Worm (Caenorhabditis elegans) whole organism, L4 larva: Measurements from ENCODE around the gene Y39E4B.6.

ENCODE experiments used
- F10B5.3 ChIP-seq: sonication (generic microtip); optimal IDR thresholded peaks from 2 replicates; lab custom pipeline; 2016; ENCODE audit warnings: mild to moderate bottlenecking, missing genetic modification characterization, missing compliant biosample characterization
- F26F4.8 ChIP-seq: fragments of 200-800 bp; sonication (Bioruptor generic); conservative IDR thresholded peaks from 2 replicates; pipeline ENCODE4 v1.3.6; 2022; ENCODE audit warnings: missing genetic modification characterization, missing compliant biosample characterization
- F37D6.2 ChIP-seq: sonication (generic microtip); optimal IDR thresholded peaks from 2 replicates; lab custom pipeline; 2016; ENCODE audit warnings: mild to moderate bottlenecking, missing genetic modification characterization, missing compliant biosample characterization
- F44E2.7 ChIP-seq: fragments of 200-800 bp; sonication (Bioruptor generic); IDR thresholded peaks from 2 replicates; pipeline ENCODE4 v2.1.2; 2022; ENCODE audit warnings: missing genetic modification characterization, missing compliant biosample characterization
- R02D3.7 ChIP-seq: fragments of 150-350 bp; sonication (generic microtip); optimal IDR thresholded peaks from 3 replicates; lab custom pipeline; 2014; ENCODE audit warnings: missing biosample characterization, missing genetic modification characterization
- T26A8.4 ChIP-seq: fragments of 200-800 bp; sonication (Bioruptor generic); IDR thresholded peaks from 2 replicates; pipeline ENCODE4 v1.3.6; 2022; ENCODE audit warnings: missing genetic modification characterization, missing compliant biosample characterization
- Y5F2A.4 ChIP-seq: fragments of 200-800 bp; sonication (Bioruptor generic); optimal IDR thresholded peaks from 2 replicates; lab custom pipeline; 2018; ENCODE audit warnings: mild to moderate bottlenecking, missing genetic modification characterization, missing compliant biosample characterization
- Y75B8A.6 ChIP-seq: fragments of 200-800 bp; sonication (Bioruptor generic); IDR thresholded peaks from 2 replicates; pipeline ENCODE4 v1.3.6; 2022; ENCODE audit warnings: missing genetic modification reagents, missing genetic modification characterization, missing compliant biosample characterization
- ZK337.2 ChIP-seq: fragments of 200-800 bp; sonication (Bioruptor generic); IDR thresholded peaks from 2 replicates; pipeline ENCODE4 v1.3.6; 2022; ENCODE audit warnings: missing genetic modification reagents, missing genetic modification characterization, missing compliant biosample characterization
- aly-2 ChIP-seq: sonication (generic microtip); optimal IDR thresholded peaks from 2 replicates; lab custom pipeline; 2018; ENCODE audit warnings: missing biosample characterization, missing genetic modification characterization
- arid-1 ChIP-seq: fragments of 200-800 bp; sonication (Bioruptor generic); conservative IDR thresholded peaks from 2 replicates; pipeline ENCODE4 v1.3.6; 2022; ENCODE audit warnings: missing genetic modification reagents, missing genetic modification characterization, missing compliant biosample characterization
- ceh-28 ChIP-seq: fragments of 150-350 bp; optimal IDR thresholded peaks from 2 replicates; lab custom pipeline; 2014; ENCODE audit warnings: missing biosample characterization, missing genetic modification reagents, missing genetic modification characterization
- ceh-62 ChIP-seq: sonication (generic microtip); optimal IDR thresholded peaks from 2 replicates; lab custom pipeline; 2017; ENCODE audit warnings: missing biosample characterization, missing genetic modification characterization
- ceh-82 ChIP-seq: sonication (generic microtip); optimal IDR thresholded peaks from 2 replicates; lab custom pipeline; 2017; ENCODE audit warnings: missing biosample characterization, missing genetic modification characterization
- ces-1 ChIP-seq: fragments of 150-350 bp; sonication (generic microtip); optimal IDR thresholded peaks from 4 replicates; lab custom pipeline; 2014; ENCODE audit warnings: missing biosample characterization, missing genetic modification reagents, missing genetic modification characterization
- ctbp-1 ChIP-seq: fragments of 200-800 bp; sonication (Bioruptor generic); IDR thresholded peaks from 2 replicates; pipeline ENCODE4 v1.3.6; 2022; ENCODE audit warnings: missing genetic modification reagents, missing genetic modification characterization, missing compliant biosample characterization
- daf-12 ChIP-seq: fragments of 150-350 bp; optimal IDR thresholded peaks from 2 replicates; lab custom pipeline; 2014; ENCODE audit warnings: missing biosample characterization, missing genetic modification reagents, missing genetic modification characterization
- daf-16 ChIP-seq, 3 experiments: sonication (generic microtip); optimal IDR thresholded peaks; 2 replicates each; lab custom pipeline; 2016 to 2017; ENCODE audit warnings: missing genetic modification characterization in 3 of 3, missing genetic modification reagents in 3 of 3, mild to moderate bottlenecking in 2 of 3, missing compliant biosample characterization in 2 of 3, missing biosample characterization in 1 of 3, moderate library complexity in 1 of 3
- dpl-1 ChIP-seq: fragments of 150-350 bp; optimal IDR thresholded peaks from 2 replicates; lab custom pipeline; 2014; ENCODE audit warnings: missing biosample characterization, missing genetic modification reagents, missing genetic modification characterization
- dve-1 ChIP-seq: sonication (generic microtip); optimal IDR thresholded peaks from 2 replicates; lab custom pipeline; 2017; ENCODE audit warnings: antibody characterized with exemption, mild to moderate bottlenecking, missing genetic modification characterization, missing compliant biosample characterization; ENCODE audit not compliant: insufficient read depth
- egl-27 ChIP-seq: sonication (generic microtip); optimal IDR thresholded peaks from 3 replicates; lab custom pipeline; 2017; ENCODE audit warnings: missing biosample characterization, missing genetic modification reagents, missing genetic modification characterization
- egl-43 ChIP-seq: fragments of 200-800 bp; sonication (Bioruptor generic); IDR thresholded peaks from 2 replicates; pipeline ENCODE4 v1.3.6; 2022; ENCODE audit warnings: missing genetic modification reagents, missing genetic modification characterization, missing compliant biosample characterization
- fos-1 ChIP-seq: fragments of 150-350 bp; optimal IDR thresholded peaks from 2 replicates; lab custom pipeline; 2014; ENCODE audit warnings: missing biosample characterization, missing genetic modification characterization
- gei-8 ChIP-seq: fragments of 200-800 bp; sonication (Bioruptor generic); optimal IDR thresholded peaks from 2 replicates; lab custom pipeline; 2018; ENCODE audit warnings: mild to moderate bottlenecking, missing genetic modification characterization, missing compliant biosample characterization
- hlh-11 ChIP-seq: fragments of 200-800 bp; sonication (Bioruptor generic); optimal IDR thresholded peaks from 2 replicates; lab custom pipeline; 2018; ENCODE audit warnings: mild to moderate bottlenecking, missing genetic modification characterization, missing compliant biosample characterization
- jun-1 ChIP-seq: fragments of 150-350 bp; optimal IDR thresholded peaks from 2 replicates; lab custom pipeline; 2014; ENCODE audit warnings: missing biosample characterization, missing genetic modification reagents, missing genetic modification characterization
- lin-1 ChIP-seq: fragments of 200-800 bp; sonication (Bioruptor generic); IDR thresholded peaks from 2 replicates; pipeline ENCODE4 v1.3.6; 2022; ENCODE audit warnings: missing genetic modification reagents, missing genetic modification characterization, missing compliant biosample characterization
- lin-15B ChIP-seq: fragments of 150-350 bp; sonication (generic microtip); optimal IDR thresholded peaks from 3 replicates; lab custom pipeline; 2014; ENCODE audit warnings: missing biosample characterization, missing genetic modification characterization
- lin-29 ChIP-seq: fragments of 200-800 bp; sonication (Bioruptor generic); IDR thresholded peaks from 2 replicates; pipeline ENCODE4 v1.3.6; 2022; ENCODE audit warnings: missing genetic modification reagents, missing genetic modification characterization, missing compliant biosample characterization
- lin-38 ChIP-seq: fragments of 200-800 bp; sonication (Bioruptor generic); IDR thresholded peaks from 2 replicates; pipeline ENCODE4 v1.3.6; 2022; ENCODE audit warnings: missing genetic modification reagents, missing genetic modification characterization, missing compliant biosample characterization
- lin-39 ChIP-seq: fragments of 150-350 bp; optimal IDR thresholded peaks from 2 replicates; lab custom pipeline; 2014; ENCODE audit warnings: missing biosample characterization, missing genetic modification reagents, missing genetic modification characterization
- lir-3 ChIP-seq: sonication (generic microtip); optimal IDR thresholded peaks from 2 replicates; lab custom pipeline; 2016; ENCODE audit warnings: mild to moderate bottlenecking, missing genetic modification characterization, missing compliant biosample characterization
- lsy-2 ChIP-seq, 2 experiments: fragments of 150-350 bp in 1 of 2; sonication (generic microtip) in 1 of 2; optimal IDR thresholded peaks; 2 replicates each; lab custom pipeline; 2014 to 2017; ENCODE audit warnings: missing biosample characterization in 2 of 2, missing genetic modification characterization in 2 of 2
- madf-9 ChIP-seq: fragments of 200-800 bp; sonication (Bioruptor generic); conservative IDR thresholded peaks from 2 replicates; pipeline ENCODE4 v1.3.6; 2022; ENCODE audit warnings: missing genetic modification reagents, missing genetic modification characterization, missing compliant biosample characterization
- mdt-29 ChIP-seq: fragments of 200-800 bp; sonication (Bioruptor generic); IDR thresholded peaks from 2 replicates; pipeline ENCODE4 v1.3.6; 2022; ENCODE audit warnings: missing genetic modification reagents, missing genetic modification characterization, missing compliant biosample characterization
- mes-2 ChIP-seq: sonication (generic microtip); optimal IDR thresholded peaks from 2 replicates; lab custom pipeline; 2016; ENCODE audit warnings: missing genotype, mild to moderate bottlenecking, missing genetic modification characterization, missing compliant biosample characterization; ENCODE audit not compliant: poor library complexity, severe bottlenecking
- nhr-11 ChIP-seq: fragments of 150-350 bp; optimal IDR thresholded peaks from 2 replicates; lab custom pipeline; 2014; ENCODE audit warnings: missing biosample characterization, missing genetic modification characterization
- nhr-237 ChIP-seq: sonication (generic microtip); optimal IDR thresholded peaks from 2 replicates; lab custom pipeline; 2017; ENCODE audit warnings: missing biosample characterization, missing genetic modification characterization
- nhr-41 ChIP-seq: fragments of 200-800 bp; sonication (Bioruptor generic); IDR thresholded peaks from 2 replicates; pipeline ENCODE4 v1.3.6; 2022; ENCODE audit warnings: missing genetic modification reagents, missing genetic modification characterization, missing compliant biosample characterization
- nhr-42 ChIP-seq: fragments of 200-800 bp; sonication (Bioruptor generic); IDR thresholded peaks from 2 replicates; pipeline ENCODE4 v1.3.6; 2022; ENCODE audit warnings: missing genetic modification characterization, missing compliant biosample characterization
- nhr-48 ChIP-seq: sonication (generic microtip); optimal IDR thresholded peaks from 2 replicates; lab custom pipeline; 2016; ENCODE audit warnings: mild to moderate bottlenecking, missing genetic modification characterization, missing compliant biosample characterization
- nhr-6 ChIP-seq: fragments of 150-350 bp; optimal IDR thresholded peaks from 2 replicates; lab custom pipeline; 2014; ENCODE audit warnings: missing biosample characterization, missing genetic modification characterization
- saeg-2 ChIP-seq: fragments of 200-800 bp; sonication (Bioruptor generic); IDR thresholded peaks from 2 replicates; pipeline ENCODE4 v1.3.6; 2022; ENCODE audit warnings: missing genetic modification reagents, missing genetic modification characterization, missing compliant biosample characterization
- sdz-12 ChIP-seq: fragments of 200-800 bp; sonication (Bioruptor generic); optimal IDR thresholded peaks from 2 replicates; lab custom pipeline; 2018; ENCODE audit warnings: mild to moderate bottlenecking, missing genetic modification characterization, missing compliant biosample characterization
- set-16 ChIP-seq: fragments of 200-800 bp; sonication (Bioruptor generic); IDR thresholded peaks from 2 replicates; pipeline ENCODE4 v1.3.6; 2022; ENCODE audit warnings: missing genetic modification reagents, missing genetic modification characterization, missing compliant biosample characterization
- skn-1 ChIP-seq: fragments of 150-350 bp; optimal IDR thresholded peaks from 2 replicates; lab custom pipeline; 2014; ENCODE audit warnings: missing biosample characterization, missing genetic modification characterization
- snpc-1.2 ChIP-seq: fragments of 200-800 bp; sonication (Bioruptor generic); IDR thresholded peaks from 2 replicates; pipeline ENCODE4 v1.3.6; 2022; ENCODE audit warnings: missing genetic modification reagents, missing genetic modification characterization, missing compliant biosample characterization
- snpc-4 ChIP-seq: fragments of 150-350 bp; optimal IDR thresholded peaks from 2 replicates; lab custom pipeline; 2014; ENCODE audit warnings: missing biosample characterization, missing genetic modification characterization
- tra-1 ChIP-seq: fragments of 200-800 bp; sonication (Bioruptor generic); IDR thresholded peaks from 2 replicates; pipeline ENCODE4 v1.3.6; 2022; ENCODE audit warnings: missing genetic modification reagents, missing genetic modification characterization, missing compliant biosample characterization
- unc-62 ChIP-seq, 3 experiments: fragments of 150-350 bp in 1 of 3; sonication (generic microtip); optimal IDR thresholded peaks in 2 of 3; peaks in 1 of 3; 1 replicate in 1 of 3; 2 replicates in 2 of 3; lab custom pipeline; 2014 to 2017; ENCODE audit warnings: missing biosample characterization in 3 of 3, missing genetic modification characterization in 3 of 3, missing genetic modification reagents in 3 of 3, missing genotype in 1 of 3
- ztf-7 ChIP-seq: fragments of 150-350 bp; optimal IDR thresholded peaks from 2 replicates; lab custom pipeline; 2014; ENCODE audit warnings: missing biosample characterization, missing genetic modification characterization

Gene Y39E4B.6

ce11 chrIII:13061136-13061535 is 9.4 kb upstream of the Y39E4B.6 start (continued):
- no peak for TF ChIP-seq R02D3.7 (tag; lab: Kevin White, UChicago)
- TF ChIP-seq lir-3 = no peak
- peak; percentile 80 for TF ChIP-seq ces-1
- TF ChIP-seq snpc-4 = no peak
- no peak for TF ChIP-seq mdt-29 (GFP tag; lab: Robert Waterston, UW)
- TF ChIP-seq Y5F2A.4 = no peak
- TF ChIP-seq unc-62 (GFP tag; optimal IDR thresholded peaks at IDR 0.05 in 1 of 2; lab: Kevin White, UChicago) = peak in 1 of 2 experiments; percentile 99
- no peak for TF ChIP-seq unc-62 (tag; optimal IDR thresholded peaks at IDR 0.05; lab: Kevin White, UChicago)
- TF ChIP-seq dve-1 (tag; lab: Kevin White, UChicago) = peak; percentile 97
- no peak; the same call in 1 of the 2 replicates for TF ChIP-seq set-16
- TF ChIP-seq gei-8 (GFP tag; lab: Kevin White, UChicago) = no peak
- TF ChIP-seq F44E2.7 (GFP tag; lab: Robert Waterston, UW) = no peak
- TF ChIP-seq dpl-1 (GFP tag; lab: Kevin White, UChicago) = peak; percentile 61
- TF ChIP-seq skn-1 (tag; lab: Kevin White, UChicago) = no peak
- TF ChIP-seq daf-12 = no peak
- peak; percentile 54; the same call in 1 of the 2 replicates for TF ChIP-seq arid-1
- no peak for TF ChIP-seq ceh-62 (tag; lab: Kevin White, UChicago)
- peak; percentile 14; the same call in 1 of the 2 replicates for TF ChIP-seq lin-1 (GFP tag; lab: Robert Waterston, UW)
- TF ChIP-seq madf-9 = no peak
- TF ChIP-seq ceh-28 (tag; lab: Kevin White, UChicago) = no peak
- peak; percentile 97 for TF ChIP-seq nhr-6 (tag; lab: Kevin White, UChicago)
- TF ChIP-seq nhr-42 (GFP tag; lab: Robert Waterston, UW) = no peak
- peak; percentile 85 for TF ChIP-seq nhr-48 (tag; lab: Kevin White, UChicago)
- peak; percentile 64 for TF ChIP-seq lin-39
- peak; percentile 52 for TF ChIP-seq lin-38 (GFP tag; lab: Robert Waterston, UW)
- no peak for TF ChIP-seq aly-2 (tag; lab: Kevin White, UChicago)
- TF ChIP-seq sdz-12 (GFP tag; lab: Kevin White, UChicago) = no peak
- TF ChIP-seq egl-27 (tag; lab: Kevin White, UChicago) = no peak
- peak; percentile 71 for TF ChIP-seq T26A8.4 (GFP tag; lab: Robert Waterston, UW)
- TF ChIP-seq ztf-7 (tag; lab: Kevin White, UChicago) = no peak
- TF ChIP-seq Y75B8A.6 (GFP tag; lab: Robert Waterston, UW) = no peak
- no peak for TF ChIP-seq lin-29
- peak; percentile 68 for TF ChIP-seq jun-1 (tag; lab: Kevin White, UChicago)
- peak; percentile 94 for TF ChIP-seq hlh-11
- TF ChIP-seq lin-15B (tag; lab: Kevin White, UChicago) = no peak
- TF ChIP-seq ctbp-1 = peak; percentile 79
- no peak for TF ChIP-seq ZK337.2 (GFP tag; lab: Robert Waterston, UW)
- no peak for TF ChIP-seq fos-1 (tag; lab: Kevin White, UChicago)
- TF ChIP-seq lsy-2 (tag; optimal IDR thresholded peaks at IDR 0.05; lab: Kevin White, UChicago) = peak; percentile 78 to 94
- TF ChIP-seq ceh-82 (tag; lab: Kevin White, UChicago) = no peak
- no peak for TF ChIP-seq nhr-41 (GFP tag; lab: Robert Waterston, UW)
- TF ChIP-seq snpc-1.2 (GFP tag; lab: Robert Waterston, UW) = no peak
- TF ChIP-seq saeg-2 (GFP tag; lab: Robert Waterston, UW) = 0 out of 2 replicates have a peak, but pooled peaks have one; percentile 9
- TF ChIP-seq nhr-11 (tag; lab: Kevin White, UChicago) = peak; percentile 90
- no peak for TF ChIP-seq nhr-237
- no peak for TF ChIP-seq F10B5.3 (tag; lab: Kevin White, UChicago)
- no peak for TF ChIP-seq F26F4.8 (GFP tag; lab: Robert Waterston, UW)
- peak; percentile 77 for TF ChIP-seq F37D6.2 (tag; lab: Kevin White, UChicago)
- TF ChIP-seq egl-43 = peak; percentile 26; the same call in 1 of the 2 replicates
- peak; percentile 83 for TF ChIP-seq mes-2 (tag; lab: Kevin White, UChicago)
- TF ChIP-seq tra-1 (GFP tag; lab: Robert Waterston, UW) = peak; percentile 89
- TF ChIP-seq daf-16 (GFP tag; optimal IDR thresholded peaks at IDR 0.05; lab: Kevin White, UChicago) = peak in 1 of 2 experiments; percentile 47
- peak; percentile 79 for TF ChIP-seq daf-16 (tag; optimal IDR thresholded peaks at IDR 0.05; lab: Kevin White, UChicago)
